Worm (Caenorhabditis elegans) whole organism, early embryonic: ENCODE measurements around the gene F55C12.4.

ENCODE experiments used
- B0310.2 ChIP-seq: sonication (generic microtip); optimal IDR thresholded peaks from 2 replicates; lab custom pipeline; 2016; ENCODE audit warnings: mild to moderate bottlenecking, missing genetic modification characterization, missing compliant biosample characterization
- F13C5.2 ChIP-seq: sonication (generic microtip); optimal IDR thresholded peaks from 2 replicates; lab custom pipeline; 2017; ENCODE audit warnings: mild to moderate bottlenecking, missing genetic modification characterization, inconsistent platforms, missing compliant biosample characterization
- aly-1 ChIP-seq: sonication (generic microtip); optimal IDR thresholded peaks from 2 replicates; lab custom pipeline; 2016; ENCODE audit warnings: missing genetic modification characterization, missing compliant biosample characterization
- ama-1 ChIP-seq: fragments of 150-350 bp; optimal IDR thresholded peaks from 2 replicates; lab custom pipeline; 2014
- ceh-13 ChIP-seq: fragments of 200-800 bp; sonication (Bioruptor generic); optimal IDR thresholded peaks from 2 replicates; lab custom pipeline; 2018; ENCODE audit warnings: mild to moderate bottlenecking, missing genetic modification characterization, missing compliant biosample characterization
- ceh-36 ChIP-seq: sonication (generic microtip); optimal IDR thresholded peaks from 2 replicates; lab custom pipeline; 2016; ENCODE audit warnings: missing genetic modification characterization, inconsistent platforms, missing compliant biosample characterization
- ets-7 ChIP-seq: sonication (generic microtip); optimal IDR thresholded peaks from 2 replicates; lab custom pipeline; 2016; ENCODE audit warnings: missing genotype, missing genetic modification characterization, missing compliant biosample characterization
- flt-1 ChIP-seq: fragments of 200-800 bp; sonication (Bioruptor generic); IDR thresholded peaks from 2 replicates; pipeline ENCODE4 v1.3.6; 2022; ENCODE audit warnings: missing genetic modification characterization, missing compliant biosample characterization
- hmbx-1 ChIP-seq: sonication (generic microtip); optimal IDR thresholded peaks from 2 replicates; lab custom pipeline; 2016; ENCODE audit warnings: mild to moderate bottlenecking, missing genetic modification characterization, missing compliant biosample characterization
- hmg-4 ChIP-seq: fragments of 200-800 bp; sonication (Bioruptor generic); optimal IDR thresholded peaks from 2 replicates; lab custom pipeline; 2018; ENCODE audit warnings: mild to moderate bottlenecking, missing genetic modification characterization, missing compliant biosample characterization
- hnd-1 ChIP-seq: sonication (generic microtip); optimal IDR thresholded peaks from 2 replicates; lab custom pipeline; 2016; ENCODE audit warnings: missing genetic modification characterization, missing compliant biosample characterization
- pes-1 ChIP-seq: fragments of 200-800 bp; sonication (Bioruptor generic); IDR thresholded peaks from 2 replicates; pipeline ENCODE4 v1.3.6; 2022; ENCODE audit warnings: missing genetic modification reagents, missing genetic modification characterization, missing compliant biosample characterization
- scrt-1 ChIP-seq: fragments of 200-800 bp; sonication (Bioruptor generic); IDR thresholded peaks from 2 replicates; pipeline ENCODE4 v1.3.6; 2022; ENCODE audit warnings: missing genetic modification characterization, missing compliant biosample characterization
- sea-1 ChIP-seq: fragments of 200-800 bp; sonication (Bioruptor generic); conservative IDR thresholded peaks from 2 replicates; pipeline ENCODE4 v1.3.6; 2022; ENCODE audit warnings: missing genetic modification characterization, missing compliant biosample characterization
- tbx-11 ChIP-seq: fragments of 200-800 bp; sonication (Bioruptor generic); IDR thresholded peaks from 2 replicates; pipeline ENCODE4 v1.3.6; 2022; ENCODE audit warnings: missing genetic modification characterization, missing compliant biosample characterization
- tbx-37 ChIP-seq: fragments of 200-800 bp; sonication (Bioruptor generic); conservative IDR thresholded peaks from 2 replicates; pipeline ENCODE4 v1.3.6; 2022; ENCODE audit warnings: missing genetic modification reagents, missing genetic modification characterization, missing compliant biosample characterization
- tra-4 ChIP-seq: sonication (generic microtip); optimal IDR thresholded peaks from 2 replicates; lab custom pipeline; 2017; ENCODE audit warnings: missing genetic modification characterization, missing compliant biosample characterization

Gene F55C12.4

ce11 chrII:5841053-5841547, 17.1 kb downstream of the F55C12.4 start, which contains the start of gene lec-5:
Gene lec-5 (minus strand): TSS chrII:5841103.
- TF ChIP-seq tbx-37 (GFP tag; lab: Robert Waterston, UW) (no peak), ceh-13 (GFP tag; lab: Kevin White, UChicago) (no peak), pes-1 (GFP tag; lab: Robert Waterston, UW) (no peak), B0310.2 (tag; lab: Kevin White, UChicago) (no peak), tbx-11 (no peak)

- TF ChIP-seq F13C5.2 (tag; lab: Kevin White, UChicago) (no peak), hmbx-1 (no peak), tbx-37 (GFP tag; lab: Robert Waterston, UW) (no peak), hnd-1 (tag; lab: Kevin White, UChicago) (no peak), aly-1 (no peak), ceh-13 (GFP tag; lab: Kevin White, UChicago) (no peak), pes-1 (GFP tag; lab: Robert Waterston, UW) (no peak), tra-4 (tag; lab: Kevin White, UChicago) (no peak), B0310.2 (tag; lab: Kevin White, UChicago) (no peak), ceh-36 (tag; lab: Kevin White, UChicago) (no peak), flt-1 (GFP tag; lab: Robert Waterston, UW) (no peak), hmg-4 (GFP tag; lab: Kevin White, UChicago) (no peak), sea-1 (no peak), scrt-1 (no peak), ets-7 (tag; lab: Kevin White, UChicago) (no peak), tbx-11 (no peak), ama-1 (lab: Kevin White, UChicago) (no peak)
Measured at ce11 chrII:5839227-5839626, 19.0 kb downstream of the F55C12.4 start, which contains the start of gene ZK1248.19. Gene ZK1248.19 (minus strand): TSS chrII:5839414.

- TF ChIP-seq hmg-4 (GFP tag; lab: Kevin White, UChicago) (no peak), tbx-37 (GFP tag; lab: Robert Waterston, UW) (no peak), tra-4 (tag; lab: Kevin White, UChicago) (no peak), ets-7 (tag; lab: Kevin White, UChicago) (no peak), B0310.2 (tag; lab: Kevin White, UChicago) (no peak), ama-1 (lab: Kevin White, UChicago) (no peak), ceh-13 (GFP tag; lab: Kevin White, UChicago) (no peak), F13C5.2 (tag; lab: Kevin White, UChicago) (no peak), pes-1 (GFP tag; lab: Robert Waterston, UW) (no peak), aly-1 (no peak), hnd-1 (tag; lab: Kevin White, UChicago) (no peak), tbx-11 (no peak), hmbx-1 (no peak), ceh-36 (tag; lab: Kevin White, UChicago) (no peak), scrt-1 (no peak)
Measured at ce11 chrII:5838453-5838852, 19.8 kb downstream of the F55C12.4 start, which contains the start of gene ZK1248.15. Gene ZK1248.15 (minus strand): TSS chrII:5838553.

DNA sequence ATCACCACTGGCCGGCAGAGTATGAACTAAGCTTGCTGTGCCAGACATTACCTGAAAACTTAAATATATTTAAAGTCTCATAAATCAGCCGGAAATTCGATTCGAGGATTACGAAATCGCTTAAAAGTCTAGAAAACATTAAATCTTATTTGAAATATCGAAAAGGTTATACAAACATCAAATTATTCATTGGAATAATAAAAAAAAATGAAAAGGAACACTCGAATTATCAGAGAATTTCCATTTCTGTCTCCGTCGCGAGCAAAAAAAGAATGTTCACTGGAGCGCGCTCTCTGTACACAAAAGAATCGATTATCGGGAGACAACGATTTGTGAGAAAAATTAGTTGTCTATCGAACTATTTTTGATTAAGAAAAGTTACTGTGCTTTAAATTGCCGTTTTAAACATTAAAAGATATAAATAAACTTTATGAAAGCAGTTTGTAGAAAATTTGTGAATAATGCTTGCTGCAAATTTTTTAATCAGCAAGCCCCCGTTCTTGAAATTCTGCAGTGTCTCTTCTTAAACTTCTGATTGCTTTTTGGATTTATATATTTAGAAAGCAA, 22.0 kb downstream of the F55C12.4 start, which contains the start of gene fzo-1:
fzo-1 (minus strand) TSS at position 51 of the 567 bp plus-strand sequence.
- TF ChIP-seq ceh-13 (GFP tag; lab: Kevin White, UChicago) (peak; percentile 36), pes-1 (GFP tag; lab: Robert Waterston, UW) (no peak), F13C5.2 (tag; lab: Kevin White, UChicago) (peak; percentile 26), tbx-11 (no peak), ama-1 (lab: Kevin White, UChicago) (no peak), hnd-1 (tag; lab: Kevin White, UChicago) (peak; percentile 40), aly-1 (no peak), flt-1 (GFP tag; lab: Robert Waterston, UW) (no peak), sea-1 (no peak), ets-7 (tag; lab: Kevin White, UChicago) (peak; percentile 48), hmg-4 (GFP tag; lab: Kevin White, UChicago) (no peak), tra-4 (tag; lab: Kevin White, UChicago) (peak; percentile 14), tbx-37 (GFP tag; lab: Robert Waterston, UW) (0 out of 2 replicates have a peak, but pooled peaks have one; percentile 26), B0310.2 (tag; lab: Kevin White, UChicago) (peak; percentile 21), hmbx-1 (no peak), ceh-36 (tag; lab: Kevin White, UChicago) (no peak), scrt-1 (no peak)

- no peak for TF ChIP-seq hmbx-1
- no peak for TF ChIP-seq pes-1 (GFP tag; lab: Robert Waterston, UW)
- no peak for TF ChIP-seq ceh-13 (GFP tag; lab: Kevin White, UChicago)
- no peak for TF ChIP-seq hnd-1 (tag; lab: Kevin White, UChicago)
- no peak for TF ChIP-seq hmg-4 (GFP tag; lab: Kevin White, UChicago)
- TF ChIP-seq F13C5.2 (tag; lab: Kevin White, UChicago), result no peak
- no peak for TF ChIP-seq sea-1
- no peak for TF ChIP-seq tra-4 (tag; lab: Kevin White, UChicago)
- no peak for TF ChIP-seq B0310.2 (tag; lab: Kevin White, UChicago)
- TF ChIP-seq scrt-1, result no peak
- no peak for TF ChIP-seq flt-1 (GFP tag; lab: Robert Waterston, UW)
- TF ChIP-seq aly-1, result no peak
Measured at ce11 chrII:5835146-5835545, 23.1 kb downstream of the F55C12.4 start.

DNA sequence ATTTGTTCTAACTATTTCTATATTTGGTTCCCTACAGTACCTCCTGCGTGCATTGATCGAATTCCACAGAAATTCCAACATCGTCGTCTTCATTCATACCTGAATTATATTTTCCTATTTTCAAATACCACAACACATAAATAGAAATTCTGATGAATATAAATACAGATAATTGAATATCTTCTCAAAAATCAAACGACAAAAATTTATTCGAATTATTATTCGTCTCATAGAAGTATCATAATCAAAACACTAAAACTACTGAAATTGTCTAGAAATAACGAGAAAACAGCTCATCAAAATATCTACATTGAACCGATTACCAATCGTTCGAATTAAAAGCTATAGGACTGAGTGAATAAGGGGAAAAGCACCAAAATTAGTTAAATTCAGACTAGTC, 25.1 kb downstream of the F55C12.4 start, which contains the start of gene gtap-1:
gtap-1 (minus strand) TSS at position 101 of the 400 bp plus-strand sequence.
- TF ChIP-seq tra-4 (tag; lab: Kevin White, UChicago) (no peak), scrt-1 (no peak), ceh-36 (tag; lab: Kevin White, UChicago) (no peak), hnd-1 (tag; lab: Kevin White, UChicago) (no peak), flt-1 (GFP tag; lab: Robert Waterston, UW) (no peak), hmbx-1 (no peak), ama-1 (lab: Kevin White, UChicago) (no peak), hmg-4 (GFP tag; lab: Kevin White, UChicago) (no peak)

DNA sequence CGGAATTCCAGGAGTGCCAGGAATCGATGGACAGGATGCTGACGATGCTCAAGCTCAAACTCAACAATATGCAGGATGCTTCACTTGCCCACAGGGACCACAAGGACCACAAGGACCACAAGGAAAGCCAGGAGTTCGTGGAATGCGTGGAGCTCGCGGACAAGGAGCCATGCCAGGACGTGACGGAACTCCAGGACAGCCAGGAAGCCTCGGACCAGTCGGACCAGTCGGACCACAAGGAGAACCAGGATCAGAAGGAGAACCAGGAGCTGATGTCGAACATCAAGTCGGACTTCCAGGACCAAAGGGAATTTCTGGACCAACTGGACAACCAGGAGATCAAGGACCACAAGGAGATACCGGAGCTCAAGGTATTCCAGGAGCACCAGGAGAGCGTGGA, 26.8 kb downstream of the F55C12.4 start:
- TF ChIP-seq ama-1 (lab: Kevin White, UChicago) (no peak), pes-1 (GFP tag; lab: Robert Waterston, UW) (no peak), hmbx-1 (no peak), F13C5.2 (tag; lab: Kevin White, UChicago) (no peak), sea-1 (no peak), hnd-1 (tag; lab: Kevin White, UChicago) (no peak), scrt-1 (no peak), ets-7 (tag; lab: Kevin White, UChicago) (no peak), flt-1 (GFP tag; lab: Robert Waterston, UW) (no peak), hmg-4 (GFP tag; lab: Kevin White, UChicago) (no peak), tbx-37 (GFP tag; lab: Robert Waterston, UW) (no peak), aly-1 (no peak), ceh-13 (GFP tag; lab: Kevin White, UChicago) (no peak), ceh-36 (tag; lab: Kevin White, UChicago) (no peak), tbx-11 (no peak), B0310.2 (tag; lab: Kevin White, UChicago) (no peak), tra-4 (tag; lab: Kevin White, UChicago) (no peak)
